Worm (Caenorhabditis elegans): ENCODE measurements around the gene mrpl-2.

The mrpl-2 gene

DNA sequence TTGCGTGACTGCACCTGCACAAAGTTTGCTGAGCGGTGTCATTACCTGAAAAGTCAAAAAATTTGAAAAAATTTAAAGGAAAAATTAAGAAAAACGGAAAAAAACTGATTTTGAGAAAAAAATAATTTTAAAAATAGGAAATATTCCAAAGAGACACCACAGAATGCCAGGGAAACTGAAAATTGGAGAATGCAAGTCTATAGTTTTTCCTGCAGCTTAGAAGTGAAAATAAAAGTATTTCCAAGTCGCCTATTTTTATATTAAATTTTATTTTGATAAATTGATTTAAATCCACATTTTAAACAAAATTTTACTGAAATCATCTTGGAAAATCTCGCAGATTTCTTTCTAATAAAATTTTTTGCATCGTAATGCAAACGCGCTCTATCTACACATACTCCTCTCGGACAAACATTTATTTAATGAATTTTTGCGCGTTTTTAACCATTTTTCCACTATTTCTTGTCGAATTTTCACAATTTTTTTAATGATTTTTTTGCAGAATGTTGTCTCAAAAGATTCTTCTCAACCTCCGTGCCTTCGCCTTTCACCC is 23.6 kb downstream of the mrpl-2 start, which contains the start of the genes F56B3.11 and ech-5 (continued):
- no peak for TF ChIP-seq nhr-232 (tag; optimal IDR thresholded peaks at IDR 0.05)
- no peak for TF ChIP-seq unc-55 (GFP tag; optimal IDR thresholded peaks at IDR 0.05)
- TF ChIP-seq hlh-6 (tag; optimal IDR thresholded peaks at IDR 0.05): no peak
- TF ChIP-seq K02D7.2 (tag; optimal IDR thresholded peaks at IDR 0.05): no peak
- TF ChIP-seq hlh-30 (tag; optimal IDR thresholded peaks at IDR 0.05; ENCODE audit: insufficient read depth): no peak
- peak; percentile 61 for TF ChIP-seq fkh-6 (tag; optimal IDR thresholded peaks at IDR 0.05)
- TF ChIP-seq ceh-30 (tag; optimal IDR thresholded peaks at IDR 0.05): no peak
- no peak for TF ChIP-seq pax-1 (tag; optimal IDR thresholded peaks at IDR 0.05)
- no peak for TF ChIP-seq eyg-1 (tag; optimal IDR thresholded peaks at IDR 0.05)
- TF ChIP-seq hlh-15 (tag; optimal IDR thresholded peaks at IDR 0.05): peak; percentile 65
- no peak for TF ChIP-seq ceh-6 (GFP tag; optimal IDR thresholded peaks at IDR 0.05)
- TF ChIP-seq hlh-13 (GFP tag; optimal IDR thresholded peaks at IDR 0.05): no peak
- no peak for TF ChIP-seq ceh-48 (tag; optimal IDR thresholded peaks at IDR 0.05)
- no peak for TF ChIP-seq unc-3 (GFP tag; conservative IDR thresholded peaks at IDR 0.05)
- TF ChIP-seq unc-3 (tag; optimal IDR thresholded peaks at IDR 0.05): peak; percentile 75
- no peak for TF ChIP-seq dve-1 (tag; optimal IDR thresholded peaks at IDR 0.05)
- no peak for TF ChIP-seq syd-9 (tag; optimal IDR thresholded peaks at IDR 0.05)

DNA sequence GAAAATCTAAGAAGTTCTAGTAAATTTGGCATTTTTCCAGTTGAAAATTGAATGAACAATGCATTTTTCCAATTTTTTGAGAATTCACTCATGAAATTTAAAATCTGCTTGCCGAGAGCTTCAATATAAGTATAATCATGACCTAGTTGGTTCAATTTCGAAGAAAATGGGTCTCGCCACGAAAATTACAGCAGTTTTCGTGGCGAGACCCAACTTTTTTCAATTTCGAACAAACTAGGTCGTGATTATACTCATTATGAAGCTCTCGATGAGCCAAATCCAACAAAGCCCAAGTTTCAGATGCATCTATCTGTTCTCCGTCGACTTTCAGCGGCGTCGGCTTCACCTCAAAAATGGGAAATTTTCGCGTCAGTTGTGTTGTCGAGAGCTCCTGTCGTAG is 27.5 kb downstream of the mrpl-2 start, which contains the start of gene mrpl-46:
Gene mrpl-46 (plus strand): TSS at position 301 of the 400 bp plus-strand sequence.
- no peak for TF ChIP-seq C08G9.2 (tag; optimal IDR thresholded peaks at IDR 0.05)
- no peak for TF ChIP-seq fax-1 (tag; optimal IDR thresholded peaks at IDR 0.05)
- TF ChIP-seq hlh-8 (tag; optimal IDR thresholded peaks at IDR 0.05): no peak
- TF ChIP-seq ceh-14 (tag; optimal IDR thresholded peaks at IDR 0.05): no peak
- no peak for TF ChIP-seq fkh-10 (GFP tag; optimal IDR thresholded peaks at IDR 0.05)
- TF ChIP-seq ceh-30 (tag; optimal IDR thresholded peaks at IDR 0.05): no peak
- no peak for TF ChIP-seq sox-2 (GFP tag; IDR thresholded peaks at IDR 0.05)
- TF ChIP-seq tbx-7 (tag; optimal IDR thresholded peaks at IDR 0.05): no peak
- no peak for TF ChIP-seq elt-2 (tag; optimal IDR thresholded peaks at IDR 0.05)
- TF ChIP-seq dve-1 (tag; optimal IDR thresholded peaks at IDR 0.05): no peak
- TF ChIP-seq lin-11 (tag; optimal IDR thresholded peaks at IDR 0.05): no peak
- no peak for TF ChIP-seq pat-9 (tag; optimal IDR thresholded peaks at IDR 0.05)
- no peak for TF ChIP-seq hlh-6 (tag; optimal IDR thresholded peaks at IDR 0.05)

DNA sequence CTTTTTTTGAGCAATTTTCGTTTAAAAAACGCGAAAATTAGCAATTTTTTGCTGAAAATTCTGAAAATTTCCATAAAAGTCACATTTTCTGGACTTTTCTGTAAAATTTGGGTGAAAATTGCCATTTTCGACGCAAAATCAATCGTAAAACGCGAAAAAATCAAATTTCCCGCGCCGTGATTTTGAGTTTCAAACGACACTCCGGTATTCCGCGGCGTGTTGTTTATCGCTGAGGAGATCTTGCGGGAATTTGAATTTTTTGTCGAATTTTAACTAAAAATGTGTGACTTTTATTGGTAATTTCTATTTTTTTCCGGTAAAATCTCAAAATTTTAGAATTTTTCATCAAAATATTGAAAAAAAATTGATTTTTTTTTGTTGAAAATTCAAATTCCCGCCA is 28.1 kb downstream of the mrpl-2 start:
- TF ChIP-seq dmd-4 (tag; optimal IDR thresholded peaks at IDR 0.05; ENCODE audit: borderline replicate concordance) (no peak), ceh-45 (GFP tag; IDR thresholded peaks at IDR 0.05) (no peak)

DNA sequence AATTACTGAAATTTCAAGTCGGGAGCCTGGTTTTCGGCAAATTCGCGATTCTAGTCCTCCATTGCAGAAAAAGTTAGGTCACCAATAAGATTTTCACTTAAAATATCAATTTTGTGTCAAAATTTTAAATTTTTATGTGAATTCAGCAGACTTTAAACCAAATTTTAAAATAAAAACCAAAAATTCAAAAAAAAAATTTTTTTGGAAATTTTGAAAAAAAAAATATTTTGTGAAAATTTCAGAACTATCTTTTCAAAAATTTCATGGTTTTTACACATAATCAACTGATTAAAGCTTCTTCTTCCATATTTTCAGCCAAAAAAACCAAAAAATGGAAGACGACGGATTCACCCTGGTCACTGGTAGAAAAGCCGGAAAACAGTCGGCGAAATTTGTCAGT is 31.8 kb downstream of the mrpl-2 start, which contains the start of gene Y55F3BL.4:
Gene Y55F3BL.4 (plus strand): TSS at position 301 of the 400 bp plus-strand sequence.
- TF ChIP-seq fkh-6 (tag; optimal IDR thresholded peaks at IDR 0.05): no peak
- no peak for TF ChIP-seq ttx-3 (tag; optimal IDR thresholded peaks at IDR 0.05)
- no peak for TF ChIP-seq che-1 (tag; optimal IDR thresholded peaks at IDR 0.05)
- TF ChIP-seq elt-2 (tag; optimal IDR thresholded peaks at IDR 0.05): no peak
- TF ChIP-seq ceh-14 (tag; optimal IDR thresholded peaks at IDR 0.05): no peak
- TF ChIP-seq C38D4.7 (GFP tag; optimal IDR thresholded peaks at IDR 0.05): no peak
- TF ChIP-seq madf-2 (tag; optimal IDR thresholded peaks at IDR 0.05): no peak
- no peak for TF ChIP-seq dmd-4 (tag; optimal IDR thresholded peaks at IDR 0.05; ENCODE audit: borderline replicate concordance)
- no peak for TF ChIP-seq Y22D7AL.16 (tag; optimal IDR thresholded peaks at IDR 0.05)
- no peak for TF ChIP-seq pax-1 (tag; optimal IDR thresholded peaks at IDR 0.05)

DNA sequence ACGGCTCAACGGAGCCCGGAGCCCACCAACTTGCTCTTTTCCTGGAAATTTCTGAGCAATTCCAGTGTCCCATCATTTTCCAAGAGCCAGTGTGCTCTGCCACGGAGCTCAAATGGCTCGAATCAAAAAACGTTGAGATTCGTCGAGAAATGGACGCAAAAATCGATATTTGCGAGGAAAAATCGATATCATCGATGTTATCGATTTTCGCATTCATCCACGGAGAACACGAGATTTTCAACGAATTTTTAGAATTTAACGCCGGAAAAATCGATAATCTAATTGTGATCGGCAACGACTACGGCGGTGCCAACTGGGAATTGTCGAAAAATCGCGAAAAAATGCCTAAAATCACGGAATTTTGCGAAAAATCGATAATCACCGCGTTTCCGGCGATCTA is 32.7 kb downstream of the mrpl-2 start:
- TF ChIP-seq ceh-48 (tag; optimal IDR thresholded peaks at IDR 0.05) (peak; percentile 27), ceh-45 (GFP tag; IDR thresholded peaks at IDR 0.05) (no peak)
